Fruit fly (Drosophila melanogaster) whole organism, embryonic: ENCODE data around the gene Iru.

ENCODE experiments used
- Aef1 ChIP-seq: fragments of 200-800 bp; sonication (Bioruptor generic); IDR thresholded peaks from 3 replicates; pipeline ENCODE4 v1.3.6; 2022; ENCODE audit warnings: missing biosample characterization, missing genetic modification characterization
- Atf-2 ChIP-seq: fragments of 200-800 bp; sonication (Bioruptor generic); optimal IDR thresholded peaks from 2 replicates; lab custom pipeline; 2016; ENCODE audit warnings: missing biosample characterization, missing genetic modification characterization
- CG11093 ChIP-seq: fragments of 200-800 bp; sonication (Bioruptor generic); IDR thresholded peaks from 3 replicates; pipeline ENCODE4 v1.3.6; 2022; ENCODE audit warnings: missing biosample characterization, missing genetic modification characterization
- CG11247 ChIP-seq: fragments of 200-800 bp; sonication (Bioruptor generic); IDR thresholded peaks from 2 replicates; pipeline ENCODE4 v1.3.6; 2022; ENCODE audit warnings: missing biosample characterization, missing genetic modification characterization
- CG11504 ChIP-seq: fragments of 200-800 bp; sonication (Bioruptor generic); optimal IDR thresholded peaks from 3 replicates; lab custom pipeline; 2019; ENCODE audit warnings: missing biosample characterization, mild to moderate bottlenecking, missing genetic modification characterization, moderate library complexity
- CG12236 ChIP-seq: fragments of 200-800 bp; sonication (Bioruptor generic); optimal IDR thresholded peaks from 2 replicates; lab custom pipeline; 2016; ENCODE audit warnings: missing biosample characterization, missing genetic modification characterization
- CG13296 ChIP-seq: fragments of 200-800 bp; sonication (Bioruptor generic); optimal IDR thresholded peaks from 3 replicates; lab custom pipeline; 2018; ENCODE audit warnings: missing biosample characterization, mild to moderate bottlenecking, missing genetic modification characterization
- CG14710 ChIP-seq: fragments of 200-800 bp; sonication (Bioruptor generic); optimal IDR thresholded peaks from 3 replicates; lab custom pipeline; 2019; ENCODE audit warnings: missing biosample characterization, mild to moderate bottlenecking, missing genetic modification characterization, moderate library complexity
- CG15269 ChIP-seq: fragments of 200-800 bp; sonication (Bioruptor generic); optimal IDR thresholded peaks from 2 replicates; lab custom pipeline; 2018; ENCODE audit warnings: missing biosample characterization, mild to moderate bottlenecking, missing genetic modification characterization, moderate library complexity
- CG15601 ChIP-seq: fragments of 200-800 bp; sonication (Bioruptor generic); optimal IDR thresholded peaks from 3 replicates; lab custom pipeline; 2019; ENCODE audit warnings: missing biosample characterization, mild to moderate bottlenecking, missing genetic modification characterization, moderate library complexity
- CG16863 ChIP-seq: fragments of 200-800 bp; sonication (Bioruptor generic); optimal IDR thresholded peaks from 3 replicates; lab custom pipeline; 2016; ENCODE audit warnings: missing biosample characterization, missing genetic modification characterization
- CG1792 ChIP-seq: fragments of 200-800 bp; sonication (Bioruptor generic); optimal IDR thresholded peaks from 2 replicates; lab custom pipeline; 2016; ENCODE audit warnings: missing biosample characterization, missing genetic modification characterization
- CG18599 ChIP-seq: fragments of 200-800 bp; sonication (Bioruptor generic); optimal IDR thresholded peaks from 3 replicates; lab custom pipeline; 2017; ENCODE audit warnings: missing biosample characterization, missing genetic modification characterization, mild to moderate bottlenecking, moderate library complexity, missing genetic modification reagents
- CG18619 ChIP-seq: fragments of 200-800 bp; sonication (Bioruptor generic); optimal IDR thresholded peaks from 3 replicates; lab custom pipeline; 2017; ENCODE audit warnings: missing biosample characterization, mild to moderate bottlenecking, missing genetic modification characterization
- CG2120 ChIP-seq: fragments of 200-800 bp; sonication (Bioruptor generic); optimal IDR thresholded peaks from 3 replicates; lab custom pipeline; 2016; ENCODE audit warnings: missing biosample characterization, missing genetic modification characterization
- CG2678 ChIP-seq: fragments of 200-800 bp; sonication (Bioruptor generic); optimal IDR thresholded peaks from 3 replicates; lab custom pipeline; 2019; ENCODE audit warnings: missing biosample characterization, mild to moderate bottlenecking, missing genetic modification characterization, moderate library complexity
- CG31224 ChIP-seq: fragments of 200-800 bp; sonication (Bioruptor generic); IDR thresholded peaks from 2 replicates; pipeline ENCODE4 v1.3.6; 2022; ENCODE audit warnings: missing biosample characterization, missing genetic modification characterization
- CG32532 ChIP-seq: fragments of 200-800 bp; sonication (Bioruptor generic); IDR thresholded peaks from 2 replicates; pipeline ENCODE4 v1.3.6; 2022; ENCODE audit warnings: missing biosample characterization, missing genetic modification characterization
- CG3995 ChIP-seq: fragments of 200-800 bp; sonication (Bioruptor generic); optimal IDR thresholded peaks from 3 replicates; lab custom pipeline; 2016; ENCODE audit warnings: missing biosample characterization, missing genetic modification characterization
- CG4854 ChIP-seq: fragments of 200-800 bp; sonication (Bioruptor generic); optimal IDR thresholded peaks from 2 replicates; lab custom pipeline; 2016; ENCODE audit warnings: missing biosample characterization, missing genetic modification characterization, inconsistent platforms
- CG9609 ChIP-seq: fragments of 200-800 bp; sonication (Bioruptor generic); optimal IDR thresholded peaks from 3 replicates; lab custom pipeline; 2016; ENCODE audit warnings: missing biosample characterization, missing genetic modification characterization
- Doc2 ChIP-seq: fragments of 200-800 bp; sonication (Bioruptor generic); IDR thresholded peaks from 2 replicates; pipeline ENCODE4 v1.3.6; 2022; ENCODE audit warnings: missing biosample characterization, missing genetic modification characterization
- HHEX ChIP-seq: fragments of 200-800 bp; sonication (Bioruptor generic); optimal IDR thresholded peaks from 3 replicates; lab custom pipeline; 2017; ENCODE audit warnings: missing biosample characterization, mild to moderate bottlenecking, missing genetic modification characterization, missing genetic modification reagents
- HLH3B ChIP-seq: fragments of 200-800 bp; sonication (Bioruptor generic); IDR thresholded peaks from 2 replicates; pipeline ENCODE4 v1.3.6; 2022; ENCODE audit warnings: missing biosample characterization, missing genetic modification characterization
- Hsf ChIP-seq: fragments of 200-800 bp; sonication (Bioruptor generic); optimal IDR thresholded peaks from 3 replicates; lab custom pipeline; 2016; ENCODE audit warnings: missing biosample characterization, missing genetic modification characterization
- MESR4 ChIP-seq: fragments of 200-800 bp; sonication (Bioruptor generic); optimal IDR thresholded peaks from 2 replicates; lab custom pipeline; 2018; ENCODE audit warnings: missing biosample characterization, mild to moderate bottlenecking, missing genetic modification characterization, moderate library complexity
- MTF-1 ChIP-seq: fragments of 200-800 bp; sonication (Bioruptor generic); optimal IDR thresholded peaks from 2 replicates; lab custom pipeline; 2018; ENCODE audit warnings: missing biosample characterization, mild to moderate bottlenecking, missing genetic modification characterization, borderline replicate concordance
- Ravus ChIP-seq: fragments of 200-800 bp; sonication (Bioruptor generic); IDR thresholded peaks from 2 replicates; pipeline ENCODE4 v1.3.6; 2022; ENCODE audit warnings: missing biosample characterization, missing genetic modification characterization
- Rfx ChIP-seq: fragments of 200-800 bp; sonication (Bioruptor generic); IDR thresholded peaks from 2 replicates; pipeline ENCODE4 v1.3.6; 2022; ENCODE audit warnings: missing biosample characterization, missing genetic modification characterization
- Six4 ChIP-seq: fragments of 200-800 bp; sonication (Bioruptor generic); optimal IDR thresholded peaks from 2 replicates; lab custom pipeline; 2016; ENCODE audit warnings: missing biosample characterization, missing genetic modification characterization
- Sry-δ ChIP-seq: fragments of 200-800 bp; sonication (Bioruptor generic); optimal IDR thresholded peaks from 2 replicates; lab custom pipeline; 2016; ENCODE audit warnings: missing biosample characterization, missing genetic modification characterization
- Vsx1 ChIP-seq: fragments of 200-800 bp; sonication (Bioruptor generic); optimal IDR thresholded peaks from 2 replicates; lab custom pipeline; 2017; ENCODE audit warnings: missing biosample characterization, mild to moderate bottlenecking, missing genetic modification characterization, missing genetic modification reagents
- bbx ChIP-seq: fragments of 200-800 bp; sonication (Bioruptor generic); IDR thresholded peaks from 2 replicates; pipeline ENCODE4 v1.3.6; 2022; ENCODE audit warnings: missing biosample characterization, missing genetic modification characterization; ENCODE audit not compliant: partially characterized antibody
- bsh ChIP-seq, 2 experiments: fragments of 200-800 bp; sonication (Bioruptor generic); optimal IDR thresholded peaks; 2 replicates each; lab custom pipeline; 2017 to 2018; ENCODE audit warnings: mild to moderate bottlenecking in 2 of 2, missing biosample characterization in 2 of 2, missing genetic modification characterization in 2 of 2, moderate library complexity in 1 of 2
- danr ChIP-seq: fragments of 200-800 bp; sonication (Bioruptor generic); IDR thresholded peaks from 2 replicates; pipeline ENCODE4 v1.3.6; 2022; ENCODE audit warnings: missing biosample characterization, missing genetic modification characterization
- ems ChIP-seq: fragments of 200-800 bp; sonication (Bioruptor generic); optimal IDR thresholded peaks from 3 replicates; lab custom pipeline; 2016; ENCODE audit warnings: missing biosample characterization, missing genetic modification characterization
- fd64A ChIP-seq: fragments of 200-800 bp; sonication (Bioruptor generic); optimal IDR thresholded peaks from 3 replicates; lab custom pipeline; 2018; ENCODE audit warnings: missing biosample characterization, mild to moderate bottlenecking, missing genetic modification characterization
- grau ChIP-seq: fragments of 200-800 bp; optimal IDR thresholded peaks from 3 replicates; lab custom pipeline; 2019; ENCODE audit warnings: missing biosample characterization, mild to moderate bottlenecking, missing genetic modification characterization, moderate library complexity
- lab ChIP-seq: fragments of 200-800 bp; sonication (Bioruptor generic); optimal IDR thresholded peaks from 3 replicates; lab custom pipeline; 2017; ENCODE audit warnings: missing biosample characterization, missing genetic modification characterization, mild to moderate bottlenecking, moderate library complexity, missing genetic modification reagents
- nerfin-2 ChIP-seq: fragments of 200-800 bp; sonication (Bioruptor generic); IDR thresholded peaks from 2 replicates; pipeline ENCODE4 v1.3.6; 2022; ENCODE audit warnings: missing biosample characterization, missing genetic modification characterization; ENCODE audit not compliant: partially characterized antibody
- nom ChIP-seq: fragments of 200-800 bp; sonication (Bioruptor generic); optimal IDR thresholded peaks from 2 replicates; lab custom pipeline; 2017; ENCODE audit warnings: missing biosample characterization, missing genetic modification characterization, mild to moderate bottlenecking, moderate library complexity, missing genetic modification reagents
- oc ChIP-seq: fragments of 200-800 bp; sonication (Bioruptor generic); optimal IDR thresholded peaks from 2 replicates; lab custom pipeline; 2018; ENCODE audit warnings: missing biosample characterization, mild to moderate bottlenecking, missing genetic modification characterization, moderate library complexity
- phol ChIP-seq: fragments of 200-800 bp; sonication (Bioruptor generic); optimal IDR thresholded peaks from 3 replicates; lab custom pipeline; 2018; ENCODE audit warnings: missing biosample characterization, mild to moderate bottlenecking, missing genetic modification characterization, moderate library complexity
- repo ChIP-seq: fragments of 200-800 bp; sonication (Bioruptor generic); optimal IDR thresholded peaks from 2 replicates; lab custom pipeline; 2016; ENCODE audit warnings: missing biosample characterization, missing genetic modification characterization
- sqz ChIP-seq: fragments of 200-800 bp; sonication (Bioruptor generic); optimal IDR thresholded peaks from 3 replicates; lab custom pipeline; 2018; ENCODE audit warnings: missing biosample characterization, mild to moderate bottlenecking, missing genetic modification characterization
- stc ChIP-seq: fragments of 200-800 bp; sonication (Bioruptor generic); IDR thresholded peaks from 2 replicates; pipeline ENCODE4 v1.3.6; 2022; ENCODE audit warnings: missing biosample characterization, missing genetic modification characterization
- tap ChIP-seq: fragments of 200-800 bp; optimal IDR thresholded peaks from 3 replicates; lab custom pipeline; 2019; ENCODE audit warnings: missing biosample characterization, mild to moderate bottlenecking, missing genetic modification characterization, moderate library complexity
- tin ChIP-seq: fragments of 200-800 bp; sonication (Bioruptor generic); optimal IDR thresholded peaks from 3 replicates; lab custom pipeline; 2016; ENCODE audit warnings: missing biosample characterization, missing genetic modification characterization
- tio ChIP-seq: fragments of 200-800 bp; sonication (Bioruptor generic); optimal IDR thresholded peaks from 2 replicates; lab custom pipeline; 2017; ENCODE audit warnings: missing biosample characterization, missing genetic modification characterization, inconsistent platforms

Iru gene

DNA sequence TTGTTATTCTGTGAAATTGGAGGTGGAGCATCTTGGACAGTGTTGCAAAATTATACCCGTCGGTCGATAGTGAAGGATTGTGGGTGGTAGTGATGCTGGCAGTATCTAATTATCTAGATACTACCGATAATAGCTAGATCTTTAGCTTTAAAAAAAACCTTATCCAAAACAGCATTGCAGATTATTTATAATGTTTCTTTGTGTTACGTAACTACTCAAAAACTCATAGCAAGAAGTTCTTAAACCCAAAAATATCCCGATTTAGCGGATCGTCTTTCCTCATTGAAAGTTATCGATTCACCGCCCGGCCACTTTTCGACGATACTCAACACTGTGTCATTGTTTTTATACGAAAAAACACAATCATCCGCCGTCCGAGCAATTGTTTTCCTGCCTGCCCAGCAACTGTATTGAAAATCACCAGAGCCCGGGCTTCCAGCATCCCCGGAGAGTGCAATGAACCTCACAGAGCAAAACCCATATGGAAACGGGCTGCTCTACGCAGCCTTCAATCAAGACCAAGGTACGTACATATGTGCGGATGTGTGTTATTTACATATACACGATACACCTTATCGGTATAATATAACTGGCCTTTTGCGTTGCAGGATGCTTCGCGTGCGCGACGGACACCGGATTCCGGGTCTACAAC lies 13.2 kb upstream of the Iru start, which contains the start of gene CG11975 (continued):
- TF ChIP-seq CG2678 (tag; lab: Kevin White, UChicago), result no peak
- TF ChIP-seq CG32532 (GFP tag; lab: Robert Waterston, UW), result peak; percentile 73
- no peak for TF ChIP-seq Doc2
- TF ChIP-seq CG18619 (GFP tag; lab: Kevin White, UChicago), result peak; percentile 57
- TF ChIP-seq HHEX (GFP tag; lab: Kevin White, UChicago), result peak; percentile 66
- peak; percentile 73 for TF ChIP-seq repo (GFP tag; lab: Kevin White, UChicago)
- TF ChIP-seq Six4 (GFP tag; lab: Kevin White, UChicago), result peak; percentile 67
- 0 out of 2 replicates have a peak, but pooled peaks have one; percentile 46 for TF ChIP-seq bbx (GFP tag; lab: Robert Waterston, UW)
- peak; percentile 64 for TF ChIP-seq CG3995
- TF ChIP-seq CG15601 (tag; lab: Kevin White, UChicago), result peak; percentile 60
- no peak for TF ChIP-seq CG11093 (GFP tag; lab: Robert Waterston, UW)
- peak; percentile 36 for TF ChIP-seq CG12236
- TF ChIP-seq Atf-2 (GFP tag; lab: Kevin White, UChicago), result peak; percentile 70
- TF ChIP-seq CG18599 (GFP tag; lab: Kevin White, UChicago), result peak; percentile 80
- TF ChIP-seq CG11504 (tag; lab: Kevin White, UChicago), result no peak
- no peak for TF ChIP-seq nom (GFP tag; lab: Kevin White, UChicago)
- TF ChIP-seq Ravus (GFP tag; lab: Robert Waterston, UW), result no peak
- TF ChIP-seq danr, result no peak; the same call in 1 of the 2 replicates
- TF ChIP-seq nerfin-2 (GFP tag; lab: Robert Waterston, UW), result no peak
- TF ChIP-seq Hsf, result peak; percentile 83
- TF ChIP-seq tin (GFP tag; lab: Kevin White, UChicago), result peak; percentile 71
- peak; percentile 79 for TF ChIP-seq CG9609 (GFP tag; lab: Kevin White, UChicago)
- TF ChIP-seq oc, result no peak
- TF ChIP-seq Sry-δ, result peak; percentile 96
- peak; percentile 71 for TF ChIP-seq CG4854 (GFP tag; lab: Kevin White, UChicago)
- TF ChIP-seq Vsx1 (GFP tag; lab: Kevin White, UChicago), result no peak
- TF ChIP-seq CG1792, result peak; percentile 68
- 0 out of 2 replicates have a peak, but pooled peaks have one; percentile 6 for TF ChIP-seq CG31224 (GFP tag; lab: Robert Waterston, UW)
- peak; percentile 25; the same call in 1 of the 2 replicates for TF ChIP-seq HLH3B
- TF ChIP-seq Rfx (GFP tag; lab: Robert Waterston, UW), result peak; percentile 84
- no peak for TF ChIP-seq tio (GFP tag; lab: Kevin White, UChicago)
- TF ChIP-seq CG15269, result no peak
- peak; percentile 92 for TF ChIP-seq CG2120 (GFP tag; lab: Kevin White, UChicago)
- peak; percentile 87 for TF ChIP-seq lab (GFP tag; lab: Kevin White, UChicago)
- TF ChIP-seq tap (tag; lab: Kevin White, UChicago), result no peak
- TF ChIP-seq CG11247, result peak; percentile 55; the same call in 1 of the 2 replicates
- TF ChIP-seq fd64A (GFP tag; lab: Kevin White, UChicago), result no peak
- TF ChIP-seq MESR4 (GFP tag; lab: Kevin White, UChicago), result peak; percentile 36
- peak; percentile 48; the same call in 2 of the 3 replicates for TF ChIP-seq Aef1 (GFP tag; lab: Robert Waterston, UW)
- TF ChIP-seq CG13296 (GFP tag; lab: Kevin White, UChicago), result no peak
- peak; percentile 83 for TF ChIP-seq phol (tag; lab: Kevin White, UChicago)
- TF ChIP-seq MTF-1 (GFP tag; lab: Kevin White, UChicago), result peak; percentile 15
- peak; percentile 87 for TF ChIP-seq ems (GFP tag; lab: Kevin White, UChicago)
- TF ChIP-seq bsh (GFP tag; optimal IDR thresholded peaks at IDR 0.05; lab: Kevin White, UChicago), result peak in 1 of 2 experiments; percentile 50
- no peak for TF ChIP-seq stc
- peak; percentile 67 for TF ChIP-seq grau (tag; lab: Kevin White, UChicago)
- TF ChIP-seq CG16863, result peak; percentile 80
- TF ChIP-seq CG14710 (tag; lab: Kevin White, UChicago), result peak; percentile 81
- TF ChIP-seq sqz, result no peak
